Worm (Caenorhabditis elegans): ENCODE results near the gene vha-1.

The vha-1 gene

ce11 chrIII:9762093-9762748 is 18.8 kb upstream of the vha-1 start, which contains the start of gene gcc-2:
gcc-2 (minus strand) TSS chrIII:9762143.
- TF ChIP-seq tab-1 (GFP tag; IDR thresholded peaks at IDR 0.05) (no peak), med-1 (GFP tag; optimal IDR thresholded peaks at IDR 0.05; ENCODE audit: insufficient read depth) (no peak), klf-2 (GFP tag; conservative IDR thresholded peaks at IDR 0.05) (no peak), ref-1 (GFP tag; conservative IDR thresholded peaks at IDR 0.05) (no peak), cog-1 (tag; optimal IDR thresholded peaks at IDR 0.05) (no peak), ztf-29 (GFP tag; IDR thresholded peaks at IDR 0.05) (no peak), flt-1 (GFP tag; IDR thresholded peaks at IDR 0.05) (no peak), T22C8.4 (GFP tag; IDR thresholded peaks at IDR 0.05) (no peak), ztf-23 (GFP tag; IDR thresholded peaks at IDR 0.05) (no peak)

DNA sequence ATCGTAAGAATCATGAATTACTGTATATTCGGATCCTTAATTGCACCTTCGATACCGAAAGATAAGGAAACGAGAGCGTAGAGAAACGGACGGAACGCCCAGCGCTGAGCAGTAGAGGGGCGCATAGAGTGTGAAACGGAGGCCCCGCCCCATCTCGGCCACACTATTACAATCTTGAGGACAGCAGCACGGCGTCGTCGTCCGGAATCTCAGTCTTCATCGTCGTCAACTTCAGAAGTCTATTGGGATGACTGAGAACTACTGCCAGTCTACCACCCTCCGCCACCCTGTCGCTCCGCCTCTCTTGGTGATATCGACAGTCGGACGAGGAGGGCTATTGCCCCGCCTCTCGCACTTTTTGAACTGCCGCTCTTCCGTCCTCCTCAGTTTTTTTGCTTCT is 16.3 kb upstream of the vha-1 start:
- TF ChIP-seq tab-1 (GFP tag; IDR thresholded peaks at IDR 0.05) (0 out of 2 replicates have a peak, but pooled peaks have one; percentile 59), ref-1 (GFP tag; conservative IDR thresholded peaks at IDR 0.05) (no peak)

DNA sequence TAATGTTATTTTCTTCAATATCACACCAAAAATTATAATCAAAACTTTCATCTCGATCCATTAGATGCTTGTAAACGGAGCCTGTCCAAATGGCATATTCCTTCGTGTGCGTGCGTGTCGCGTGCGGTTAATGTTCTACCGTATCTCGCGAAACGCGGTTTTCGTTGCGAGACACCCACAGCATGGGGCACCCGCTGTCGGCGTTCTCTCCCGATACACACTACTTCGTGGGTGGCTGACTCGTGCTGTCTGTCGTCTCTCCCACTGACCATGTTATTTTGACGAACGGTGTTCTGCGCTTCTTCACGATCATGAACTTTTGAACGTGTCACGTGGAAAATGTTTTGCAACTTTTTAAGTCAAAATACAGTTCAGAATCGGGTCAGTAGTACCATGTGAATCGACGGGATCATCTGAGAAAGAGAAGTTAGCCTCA is 15.6 kb upstream of the vha-1 start:
- peak; percentile 64 for TF ChIP-seq ztf-29 (GFP tag; IDR thresholded peaks at IDR 0.05)
- TF ChIP-seq ztf-23 (GFP tag; IDR thresholded peaks at IDR 0.05): peak; percentile 83
- TF ChIP-seq T22C8.4 (GFP tag; IDR thresholded peaks at IDR 0.05): peak; percentile 28
- TF ChIP-seq med-1 (GFP tag; optimal IDR thresholded peaks at IDR 0.05; ENCODE audit: insufficient read depth): no peak
- TF ChIP-seq flt-1 (GFP tag; IDR thresholded peaks at IDR 0.05): peak; percentile 96
- TF ChIP-seq klf-2 (GFP tag; conservative IDR thresholded peaks at IDR 0.05): peak; percentile 56; the same call in 1 of the 2 replicates
- TF ChIP-seq cog-1 (tag; optimal IDR thresholded peaks at IDR 0.05): peak; percentile 97
- TF ChIP-seq ref-1 (GFP tag; conservative IDR thresholded peaks at IDR 0.05): peak; percentile 60; the same call in 1 of the 2 replicates
- peak; percentile 77 for TF ChIP-seq tab-1 (GFP tag; IDR thresholded peaks at IDR 0.05)

ce11 chrIII:9766175-9766574 is 14.9 kb upstream of the vha-1 start, which contains the start of gene cbp-1:
cbp-1 (plus strand) TSS chrIII:9766509.
- no peak for TF ChIP-seq ref-1 (GFP tag; conservative IDR thresholded peaks at IDR 0.05)
- TF ChIP-seq klf-2 (GFP tag; conservative IDR thresholded peaks at IDR 0.05): no peak
- no peak for TF ChIP-seq cog-1 (tag; optimal IDR thresholded peaks at IDR 0.05)
- peak; percentile 16; the same call in 1 of the 2 replicates for TF ChIP-seq ztf-23 (GFP tag; IDR thresholded peaks at IDR 0.05)
- TF ChIP-seq T22C8.4 (GFP tag; IDR thresholded peaks at IDR 0.05): peak; percentile 88
- TF ChIP-seq tab-1 (GFP tag; IDR thresholded peaks at IDR 0.05): no peak
- no peak for TF ChIP-seq flt-1 (GFP tag; IDR thresholded peaks at IDR 0.05)

DNA sequence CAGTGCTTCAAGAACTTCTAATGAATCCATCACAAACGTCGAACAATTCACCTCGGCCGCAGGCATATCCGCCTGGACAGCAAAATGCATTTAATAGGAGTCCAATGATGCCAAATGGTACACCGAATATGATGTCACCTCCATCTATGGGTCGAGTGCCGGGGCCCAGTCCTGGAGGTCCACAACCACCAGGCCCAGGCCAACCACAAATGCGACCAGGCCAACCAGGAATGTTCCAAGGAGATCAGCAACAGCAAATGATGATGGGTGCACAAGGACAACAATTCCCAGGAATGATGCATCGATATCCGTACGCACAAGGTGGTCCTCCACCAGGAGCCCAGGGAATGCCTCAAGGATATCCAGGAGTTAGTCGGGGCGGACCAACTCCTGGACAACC is 14.0 kb upstream of the vha-1 start:
- TF ChIP-seq flt-1 (GFP tag; IDR thresholded peaks at IDR 0.05): 0 out of 2 replicates have a peak, but pooled peaks have one; percentile 59
- no peak for TF ChIP-seq ref-1 (GFP tag; conservative IDR thresholded peaks at IDR 0.05)
- TF ChIP-seq med-1 (GFP tag; optimal IDR thresholded peaks at IDR 0.05; ENCODE audit: insufficient read depth): no peak
- TF ChIP-seq ztf-29 (GFP tag; IDR thresholded peaks at IDR 0.05): no peak
- no peak for TF ChIP-seq klf-2 (GFP tag; conservative IDR thresholded peaks at IDR 0.05)

DNA sequence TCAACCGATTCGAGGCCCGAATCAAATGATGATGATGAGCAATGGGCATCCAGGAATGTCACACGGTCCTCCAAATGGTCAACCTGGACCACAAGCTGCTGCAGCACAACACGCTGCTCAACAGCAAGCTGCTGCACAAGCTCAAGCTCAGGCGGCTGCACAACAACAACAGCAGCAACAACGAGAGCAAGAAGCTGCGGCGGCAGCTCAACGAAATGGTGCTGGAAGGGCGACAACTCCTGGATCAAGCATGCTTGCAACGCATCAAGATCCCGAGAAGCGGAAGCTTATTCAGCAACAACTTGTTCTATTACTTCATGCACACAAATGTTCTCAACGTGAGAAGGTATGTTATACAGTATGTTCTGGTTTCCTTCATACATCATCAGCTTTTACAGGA is 13.0 kb upstream of the vha-1 start:
- TF ChIP-seq ref-1 (GFP tag; conservative IDR thresholded peaks at IDR 0.05) (no peak), med-1 (GFP tag; optimal IDR thresholded peaks at IDR 0.05; ENCODE audit: insufficient read depth) (no peak), klf-2 (GFP tag; conservative IDR thresholded peaks at IDR 0.05) (no peak), ztf-29 (GFP tag; IDR thresholded peaks at IDR 0.05) (no peak), flt-1 (GFP tag; IDR thresholded peaks at IDR 0.05) (0 out of 2 replicates have a peak, but pooled peaks have one; percentile 50)

DNA sequence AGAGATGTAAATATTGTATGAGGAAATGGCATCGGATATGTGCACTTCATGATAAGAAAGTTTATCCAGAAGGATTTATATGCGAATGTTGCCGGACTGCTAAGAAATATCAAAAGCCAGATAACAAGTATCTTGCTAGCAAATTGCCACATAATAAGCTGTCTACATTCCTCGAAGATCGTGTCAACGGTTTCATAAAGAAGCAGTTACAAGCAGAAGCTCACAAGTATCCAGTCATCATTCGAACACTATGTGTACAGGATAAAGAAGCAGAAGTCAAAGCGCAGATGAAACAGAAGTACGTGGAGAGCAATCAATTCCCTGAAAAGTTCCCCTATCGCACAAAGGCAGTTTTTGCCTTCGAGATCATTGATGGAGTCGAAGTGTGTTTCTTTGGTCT is 10.5 kb upstream of the vha-1 start:
- TF ChIP-seq cog-1 (tag; optimal IDR thresholded peaks at IDR 0.05): no peak
- TF ChIP-seq tab-1 (GFP tag; IDR thresholded peaks at IDR 0.05): no peak
- TF ChIP-seq ztf-29 (GFP tag; IDR thresholded peaks at IDR 0.05): no peak
- TF ChIP-seq flt-1 (GFP tag; IDR thresholded peaks at IDR 0.05): no peak
- TF ChIP-seq ztf-23 (GFP tag; IDR thresholded peaks at IDR 0.05): no peak
- TF ChIP-seq klf-2 (GFP tag; conservative IDR thresholded peaks at IDR 0.05): no peak
- TF ChIP-seq T22C8.4 (GFP tag; IDR thresholded peaks at IDR 0.05): no peak
- no peak for TF ChIP-seq med-1 (GFP tag; optimal IDR thresholded peaks at IDR 0.05; ENCODE audit: insufficient read depth)
- no peak for TF ChIP-seq ref-1 (GFP tag; conservative IDR thresholded peaks at IDR 0.05)

DNA sequence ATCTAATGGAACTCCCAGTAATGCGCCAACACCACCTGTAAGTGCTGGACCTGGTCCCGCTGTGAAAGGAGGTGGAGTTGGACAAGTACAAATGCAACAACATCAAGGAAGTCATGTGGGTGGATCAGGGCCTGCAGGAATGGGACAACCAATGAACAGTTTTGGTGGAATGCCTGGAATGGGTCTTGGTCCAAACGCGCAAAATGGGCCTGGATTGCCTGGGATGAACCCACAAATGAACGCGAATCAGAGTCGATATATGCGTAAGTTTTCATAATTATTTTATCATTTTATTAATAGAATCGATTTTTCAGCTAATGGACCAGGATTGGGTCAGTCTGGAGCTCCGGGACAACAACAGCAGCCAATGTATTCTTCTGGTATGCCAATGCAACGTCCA is 8.7 kb upstream of the vha-1 start:
- TF ChIP-seq med-1 (GFP tag; optimal IDR thresholded peaks at IDR 0.05; ENCODE audit: insufficient read depth): no peak
- no peak for TF ChIP-seq cog-1 (tag; optimal IDR thresholded peaks at IDR 0.05)
- TF ChIP-seq flt-1 (GFP tag; IDR thresholded peaks at IDR 0.05): no peak
- TF ChIP-seq ztf-23 (GFP tag; IDR thresholded peaks at IDR 0.05): no peak
- TF ChIP-seq klf-2 (GFP tag; conservative IDR thresholded peaks at IDR 0.05): no peak
- no peak for TF ChIP-seq ref-1 (GFP tag; conservative IDR thresholded peaks at IDR 0.05)
- no peak for TF ChIP-seq tab-1 (GFP tag; IDR thresholded peaks at IDR 0.05)
- no peak for TF ChIP-seq ztf-29 (GFP tag; IDR thresholded peaks at IDR 0.05)
- TF ChIP-seq T22C8.4 (GFP tag; IDR thresholded peaks at IDR 0.05): no peak

DNA sequence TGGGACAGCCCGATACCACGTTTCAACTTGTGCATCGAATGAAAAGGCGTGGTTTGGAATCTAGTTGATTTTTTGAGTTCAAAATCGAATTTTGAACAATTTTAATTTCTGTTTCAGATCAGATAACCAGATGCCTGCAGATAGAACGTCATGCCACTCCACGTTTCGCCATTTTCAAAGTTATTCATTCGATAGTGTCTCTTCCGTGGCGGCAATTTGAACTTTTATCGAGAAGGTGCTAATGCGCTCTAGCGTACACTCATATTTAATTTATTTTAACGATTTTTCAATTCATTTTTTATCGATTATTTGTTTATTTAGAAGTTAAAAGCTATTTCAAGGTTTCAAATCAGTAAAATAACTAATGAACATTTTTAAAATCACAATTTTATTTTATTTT is 5.1 kb upstream of the vha-1 start:
- TF ChIP-seq tab-1 (GFP tag; IDR thresholded peaks at IDR 0.05) (no peak), flt-1 (GFP tag; IDR thresholded peaks at IDR 0.05) (no peak), T22C8.4 (GFP tag; IDR thresholded peaks at IDR 0.05) (no peak), cog-1 (tag; optimal IDR thresholded peaks at IDR 0.05) (no peak), ref-1 (GFP tag; conservative IDR thresholded peaks at IDR 0.05) (no peak), klf-2 (GFP tag; conservative IDR thresholded peaks at IDR 0.05) (no peak), med-1 (GFP tag; optimal IDR thresholded peaks at IDR 0.05; ENCODE audit: insufficient read depth) (no peak)

- TF ChIP-seq klf-2 (GFP tag; conservative IDR thresholded peaks at IDR 0.05) (no peak), flt-1 (GFP tag; IDR thresholded peaks at IDR 0.05) (0 out of 2 replicates have a peak, but pooled peaks have one; percentile 39), ztf-29 (GFP tag; IDR thresholded peaks at IDR 0.05) (no peak), ztf-23 (GFP tag; IDR thresholded peaks at IDR 0.05) (no peak)
Observed at ce11 chrIII:9776323-9776722, 4.7 kb upstream of the vha-1 start, which contains the start of gene usp-46. usp-46 (plus strand) TSS chrIII:9776623.
